Fruit fly (Drosophila melanogaster) whole organism, prepupa: ENCODE results near the gene TTLL4A.

Experiments
- CG10669 ChIP-seq: fragments of 200-800 bp; sonication (Bioruptor generic); optimal IDR thresholded peaks from 3 replicates; lab custom pipeline; 2018; ENCODE audit warnings: missing biosample characterization, mild to moderate bottlenecking, missing genetic modification characterization, moderate library complexity
- CG11294 ChIP-seq: fragments of 200-800 bp; sonication (Bioruptor generic); IDR thresholded peaks from 2 replicates; pipeline ENCODE4 v1.3.6; 2022; ENCODE audit warnings: missing biosample characterization, missing genetic modification characterization
- CG11762 ChIP-seq: fragments of 200-800 bp; sonication (Bioruptor generic); optimal IDR thresholded peaks from 3 replicates; lab custom pipeline; 2016; ENCODE audit warnings: missing biosample characterization, missing genetic modification characterization; ENCODE audit not compliant: insufficient read depth
- CG11902 ChIP-seq: fragments of 200-800 bp; sonication (Bioruptor generic); optimal IDR thresholded peaks from 3 replicates; lab custom pipeline; 2016; ENCODE audit warnings: missing biosample characterization, missing genetic modification characterization
- CG15336 ChIP-seq: fragments of 200-800 bp; sonication (Bioruptor generic); IDR thresholded peaks from 2 replicates; pipeline ENCODE4 v1.3.6; 2022; ENCODE audit warnings: missing biosample characterization, missing genetic modification characterization
- CG1621 ChIP-seq: fragments of 200-800 bp; sonication (Bioruptor generic); optimal IDR thresholded peaks from 3 replicates; lab custom pipeline; 2018; ENCODE audit warnings: missing biosample characterization, mild to moderate bottlenecking, missing genetic modification characterization
- CG16779 ChIP-seq: fragments of 200-800 bp; sonication (Bioruptor generic); optimal IDR thresholded peaks from 3 replicates; lab custom pipeline; 2017; ENCODE audit warnings: missing biosample characterization, mild to moderate bottlenecking, missing genetic modification characterization
- CG31627 ChIP-seq: fragments of 200-800 bp; sonication (Bioruptor generic); optimal IDR thresholded peaks from 3 replicates; lab custom pipeline; 2016; ENCODE audit warnings: missing biosample characterization, missing genetic modification characterization
- CG32006 ChIP-seq: fragments of 200-800 bp; sonication (Bioruptor generic); optimal IDR thresholded peaks from 3 replicates; lab custom pipeline; 2017; ENCODE audit warnings: missing biosample characterization, mild to moderate bottlenecking, missing genetic modification characterization
- CG34406 ChIP-seq: fragments of 200-800 bp; sonication (Bioruptor generic); optimal IDR thresholded peaks from 3 replicates; lab custom pipeline; 2016; ENCODE audit warnings: missing biosample characterization, missing genetic modification characterization
- CG3919 ChIP-seq: fragments of 200-800 bp; sonication (Bioruptor generic); optimal IDR thresholded peaks from 3 replicates; lab custom pipeline; 2016; ENCODE audit warnings: missing biosample characterization, missing genetic modification characterization
- CG6163 ChIP-seq: fragments of 200-800 bp; sonication (Bioruptor generic); IDR thresholded peaks from 3 replicates; pipeline ENCODE4 v1.3.6; 2022; ENCODE audit warnings: missing biosample characterization, missing genetic modification characterization
- CG6276 ChIP-seq: fragments of 200-800 bp; sonication (Bioruptor generic); optimal IDR thresholded peaks from 2 replicates; lab custom pipeline; 2017; ENCODE audit warnings: missing biosample characterization, mild to moderate bottlenecking, missing genetic modification characterization
- CG8119 ChIP-seq: fragments of 200-800 bp; sonication (Bioruptor generic); IDR thresholded peaks from 3 replicates; pipeline ENCODE4 v1.3.6; 2022; ENCODE audit warnings: missing biosample characterization, missing genetic modification characterization
- CG8319 ChIP-seq: fragments of 200-800 bp; sonication (Bioruptor generic); optimal IDR thresholded peaks from 3 replicates; lab custom pipeline; 2016; ENCODE audit warnings: missing biosample characterization, missing genetic modification characterization
- CG9139 ChIP-seq: fragments of 200-800 bp; sonication (Bioruptor generic); optimal IDR thresholded peaks from 3 replicates; lab custom pipeline; 2017; ENCODE audit warnings: missing biosample characterization, mild to moderate bottlenecking, missing genetic modification characterization
- Eip78C ChIP-seq: fragments of 200-800 bp; sonication (Bioruptor generic); peaks from one replicate; lab custom pipeline; 2016; ENCODE audit warnings: missing biosample characterization, missing genetic modification characterization
- Ets21C ChIP-seq: fragments of 200-800 bp; sonication (Bioruptor generic); optimal IDR thresholded peaks from 3 replicates; lab custom pipeline; 2016; ENCODE audit warnings: missing biosample characterization, missing genetic modification characterization
- Ets96B ChIP-seq: fragments of 200-800 bp; optimal IDR thresholded peaks from 2 replicates; lab custom pipeline; 2019; ENCODE audit warnings: missing biosample characterization, mild to moderate bottlenecking, missing genetic modification characterization, moderate library complexity
- Gug ChIP-seq: fragments of 200-800 bp; sonication (Bioruptor generic); IDR thresholded peaks from 2 replicates; pipeline ENCODE4 v1.3.6; 2022; ENCODE audit warnings: missing biosample characterization, missing genetic modification characterization
- Hr38 ChIP-seq: sonication (Bioruptor generic); optimal IDR thresholded peaks from 2 replicates; lab custom pipeline; 2016; ENCODE audit warnings: missing biosample characterization, missing genetic modification characterization
- Hr39 ChIP-seq: fragments of 200-800 bp; sonication (Bioruptor generic); optimal IDR thresholded peaks from 2 replicates; lab custom pipeline; 2016; ENCODE audit warnings: missing biosample characterization, missing genetic modification characterization
- Hr4 ChIP-seq: fragments of 200-800 bp; sonication (Bioruptor generic); optimal IDR thresholded peaks from 3 replicates; lab custom pipeline; 2016; ENCODE audit warnings: missing biosample characterization, missing genetic modification characterization
- Lpt ChIP-seq: fragments of 200-800 bp; sonication (Bioruptor generic); optimal IDR thresholded peaks from 3 replicates; lab custom pipeline; 2016; ENCODE audit warnings: missing biosample characterization, missing genetic modification characterization
- Met ChIP-seq: fragments of 200-800 bp; sonication (Bioruptor generic); optimal IDR thresholded peaks from 3 replicates; lab custom pipeline; 2016; ENCODE audit warnings: missing biosample characterization, missing genetic modification characterization
- OdsH ChIP-seq: fragments of 200-800 bp; sonication (Bioruptor generic); optimal IDR thresholded peaks from 3 replicates; lab custom pipeline; 2016; ENCODE audit warnings: missing biosample characterization, missing genetic modification characterization
- Smox ChIP-seq: fragments of 200-800 bp; sonication (Bioruptor generic); optimal IDR thresholded peaks from 3 replicates; lab custom pipeline; 2016; ENCODE audit warnings: missing biosample characterization, missing genetic modification characterization
- Sox102F ChIP-seq: fragments of 200-800 bp; sonication (Bioruptor generic); optimal IDR thresholded peaks from 2 replicates; lab custom pipeline; 2016; ENCODE audit warnings: missing biosample characterization, mild to moderate bottlenecking, missing genetic modification characterization
- Sox14 ChIP-seq: fragments of 200-800 bp; sonication (Bioruptor generic); optimal IDR thresholded peaks from 3 replicates; lab custom pipeline; 2016; ENCODE audit warnings: missing biosample characterization, missing genetic modification characterization
- achi ChIP-seq: fragments of 200-800 bp; sonication (Bioruptor generic); optimal IDR thresholded peaks from 3 replicates; lab custom pipeline; 2016; ENCODE audit warnings: missing biosample characterization, missing genetic modification characterization
- acj6 ChIP-seq: fragments of 200-800 bp; sonication (Bioruptor generic); optimal IDR thresholded peaks from 3 replicates; lab custom pipeline; 2016; ENCODE audit warnings: missing biosample characterization, missing genetic modification characterization
- cyc ChIP-seq: fragments of 200-800 bp; sonication (Bioruptor generic); optimal IDR thresholded peaks from 3 replicates; lab custom pipeline; 2016; ENCODE audit warnings: missing biosample characterization, missing genetic modification characterization
- dac ChIP-seq: fragments of 200-800 bp; sonication (Bioruptor generic); optimal IDR thresholded peaks from 2 replicates; lab custom pipeline; 2017; ENCODE audit warnings: missing biosample characterization, mild to moderate bottlenecking, missing genetic modification characterization
- dsx ChIP-seq: fragments of 200-800 bp; optimal IDR thresholded peaks from 3 replicates; lab custom pipeline; 2019; ENCODE audit warnings: missing biosample characterization, mild to moderate bottlenecking, missing genetic modification characterization, moderate library complexity; ENCODE audit not compliant: poor library complexity, severe bottlenecking
- eg ChIP-seq: fragments of 200-800 bp; sonication (Bioruptor generic); IDR thresholded peaks from 3 replicates; pipeline ENCODE4 v1.3.6; 2022; ENCODE audit warnings: missing biosample characterization, missing genetic modification characterization
- esn ChIP-seq: fragments of 200-800 bp; sonication (Bioruptor generic); optimal IDR thresholded peaks from 2 replicates; lab custom pipeline; 2016; ENCODE audit warnings: missing biosample characterization, mild to moderate bottlenecking, missing genetic modification characterization, moderate library complexity
- fd59A ChIP-seq: fragments of 200-800 bp; sonication (Bioruptor generic); optimal IDR thresholded peaks from 2 replicates; lab custom pipeline; 2017; ENCODE audit warnings: missing biosample characterization, mild to moderate bottlenecking, missing genetic modification characterization, missing genetic modification reagents
- fkh ChIP-seq: fragments of 200-800 bp; sonication (Bioruptor generic); optimal IDR thresholded peaks from 3 replicates; lab custom pipeline; 2017; ENCODE audit warnings: missing biosample characterization, mild to moderate bottlenecking, missing genetic modification characterization, moderate library complexity
- net ChIP-seq: fragments of 200-800 bp; sonication (Bioruptor generic); optimal IDR thresholded peaks from 3 replicates; lab custom pipeline; 2016; ENCODE audit warnings: missing biosample characterization, missing genetic modification characterization
- pdm3 ChIP-seq: fragments of 200-800 bp; sonication (Bioruptor generic); optimal IDR thresholded peaks from 3 replicates; lab custom pipeline; 2016; ENCODE audit warnings: missing biosample characterization, missing genetic modification characterization
- salr ChIP-seq, 2 experiments: fragments of 200-800 bp; sonication (Bioruptor generic); optimal IDR thresholded peaks; 3 replicates each; lab custom pipeline; 2016 to 2018; ENCODE audit warnings: missing biosample characterization in 2 of 2, missing genetic modification characterization in 2 of 2, mild to moderate bottlenecking in 1 of 2
- svp ChIP-seq: fragments of 200-800 bp; sonication (Bioruptor generic); peaks from one replicate; lab custom pipeline; 2016; ENCODE audit warnings: missing biosample characterization, missing genetic modification characterization
- topi ChIP-seq: fragments of 200-800 bp; sonication (Bioruptor generic); optimal IDR thresholded peaks from 3 replicates; lab custom pipeline; 2016; ENCODE audit warnings: missing biosample characterization, missing genetic modification characterization
- vri ChIP-seq: fragments of 200-800 bp; sonication (Bioruptor generic); optimal IDR thresholded peaks from 3 replicates; lab custom pipeline; 2016; ENCODE audit warnings: missing biosample characterization, mild to moderate bottlenecking, missing genetic modification characterization

Gene TTLL4A

dm6 chr2L:11021606-11022005, 32.4 kb downstream of the TTLL4A start (continued):
- TF ChIP-seq Met (peak; percentile 70), esn (GFP tag; lab: Kevin White, UChicago) (peak; percentile 59), dsx (GFP tag; lab: Kevin White, UChicago) (no peak), Hr4 (GFP tag; lab: Kevin White, UChicago) (no peak), CG11902 (GFP tag; lab: Kevin White, UChicago) (no peak), CG3919 (GFP tag; lab: Kevin White, UChicago) (peak; percentile 42), CG11294 (no peak), eg (GFP tag; lab: Robert Waterston, UW) (no peak), CG31627 (GFP tag; lab: Kevin White, UChicago) (peak; percentile 54), CG10669 (GFP tag; lab: Kevin White, UChicago) (no peak), CG11762 (no peak), Ets96B (tag; lab: Kevin White, UChicago) (peak; percentile 23), CG1621 (tag; lab: Kevin White, UChicago) (no peak), CG8319 (GFP tag; lab: Kevin White, UChicago) (no peak), CG9139 (GFP tag; lab: Kevin White, UChicago) (no peak), CG6276 (no peak), net (GFP tag; lab: Kevin White, UChicago) (no peak), fkh (GFP tag; lab: Kevin White, UChicago) (no peak), cyc (peak; percentile 27), dac (GFP tag; lab: Kevin White, UChicago) (no peak), CG8119 (no peak), achi (GFP tag; lab: Kevin White, UChicago) (peak; percentile 35)

dm6 chr2L:11022804-11023203, 33.6 kb downstream of the TTLL4A start:
- TF ChIP-seq pdm3 (GFP tag; lab: Kevin White, UChicago): peak; percentile 28
- peak; percentile 0 for TF ChIP-seq cyc
- TF ChIP-seq eg (GFP tag; lab: Robert Waterston, UW): no peak
- peak; percentile 21 for TF ChIP-seq topi (GFP tag; lab: Kevin White, UChicago)
- no peak for TF ChIP-seq Hr38 (GFP tag; lab: Kevin White, UChicago)
- no peak for TF ChIP-seq Lpt (GFP tag; lab: Kevin White, UChicago)
- TF ChIP-seq CG16779: no peak
- TF ChIP-seq Ets96B (tag; lab: Kevin White, UChicago): no peak
- TF ChIP-seq CG6276: no peak
- peak; percentile 15 for TF ChIP-seq Ets21C
- TF ChIP-seq CG15336 (GFP tag; lab: Robert Waterston, UW): peak; percentile 25; the same call in 1 of the 2 replicates
- peak; percentile 39 for TF ChIP-seq achi (GFP tag; lab: Kevin White, UChicago)
- TF ChIP-seq CG32006 (GFP tag; lab: Kevin White, UChicago): peak; percentile 44
- TF ChIP-seq CG6163 (GFP tag; lab: Robert Waterston, UW): peak; percentile 41; the same call in 1 of the 3 replicates
- TF ChIP-seq vri (GFP tag; lab: Kevin White, UChicago): peak; percentile 1
- TF ChIP-seq Hr39 (GFP tag; lab: Kevin White, UChicago): peak; percentile 9
- no peak for TF ChIP-seq CG11762
- TF ChIP-seq Met: peak; percentile 35
- no peak for TF ChIP-seq CG34406 (GFP tag; lab: Kevin White, UChicago)
- peak in 1 of 2 experiments; percentile 14 for TF ChIP-seq salr (GFP tag; optimal IDR thresholded peaks at IDR 0.05; lab: Kevin White, UChicago)
- TF ChIP-seq Gug (GFP tag; lab: Robert Waterston, UW): no peak
- TF ChIP-seq OdsH (GFP tag; lab: Kevin White, UChicago): peak; percentile 40
- peak; percentile 26 for TF ChIP-seq Smox (GFP tag; lab: Kevin White, UChicago)
- peak; percentile 9 for TF ChIP-seq CG31627 (GFP tag; lab: Kevin White, UChicago)
- TF ChIP-seq Sox102F (GFP tag; lab: Kevin White, UChicago): peak; percentile 52
- peak; percentile 39 for TF ChIP-seq esn (GFP tag; lab: Kevin White, UChicago)
- peak; percentile 42 for TF ChIP-seq acj6
- TF ChIP-seq Hr4 (GFP tag; lab: Kevin White, UChicago): peak; percentile 25
- peak; percentile 15 for TF ChIP-seq Sox14 (GFP tag; lab: Kevin White, UChicago)
- peak; percentile 87 for TF ChIP-seq Eip78C
- peak; percentile 67 for TF ChIP-seq svp (GFP tag; lab: Kevin White, UChicago)
- no peak for TF ChIP-seq fd59A
- TF ChIP-seq CG8119: 0 out of 3 replicates have a peak, but pooled peaks have one; percentile 25
